Worm (Caenorhabditis elegans): ENCODE measurements around the gene B0546.5.
A peak's percentile ranks its signal among the peaks of the same experiment; 100 is the strongest.
"Not testable (repeated sequence)": the region's sequence is repeated elsewhere in the genome, so short reads cannot be mapped to it uniquely, and the experiment has no call there.

Gene B0546.5

DNA sequence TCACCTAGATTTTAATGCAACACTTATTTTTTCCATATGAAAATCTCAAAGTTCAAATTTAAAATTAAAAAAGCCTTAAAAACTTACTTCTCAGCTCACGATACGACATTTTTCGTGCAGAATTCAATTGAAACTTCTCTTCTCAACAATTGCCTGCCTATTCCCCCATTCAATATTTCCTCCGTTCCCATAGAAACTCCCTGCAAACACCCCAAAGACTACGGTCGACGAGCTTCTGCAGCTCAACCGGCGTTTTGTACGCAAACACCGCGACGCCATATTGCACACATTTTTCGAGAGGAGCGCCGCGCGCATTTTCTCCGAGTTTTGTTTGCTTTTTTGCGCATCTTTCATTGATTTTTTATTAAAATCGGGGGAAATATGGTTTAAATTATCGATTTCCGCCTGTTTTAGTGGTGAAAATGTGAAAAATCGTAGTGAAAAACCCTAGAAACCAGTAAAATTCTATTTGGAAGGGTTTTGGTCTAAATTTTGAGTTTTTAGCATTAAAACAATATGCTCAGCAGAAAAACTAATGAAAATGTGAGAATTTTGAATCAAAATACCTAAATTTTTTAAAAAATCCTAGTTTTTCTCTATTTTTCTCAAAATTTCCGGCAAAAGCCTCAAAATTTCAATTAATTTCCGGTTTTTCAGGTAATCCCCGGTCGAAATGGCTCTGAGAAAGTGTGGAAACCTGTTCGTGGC lies 9.3 kb upstream of the B0546.5 start, which contains the start of the genes dyf-3 and pdhb-1:
dyf-3 (minus strand) TSS at position 217 of the 708 bp plus-strand sequence.
pdhb-1 (plus strand) TSS at position 658 of the 708 bp plus-strand sequence.
- TF ChIP-seq T22C8.4 (GFP tag; IDR thresholded peaks at IDR 0.05) (no peak), cog-1 (tag; optimal IDR thresholded peaks at IDR 0.05) (no peak), ztf-29 (GFP tag; IDR thresholded peaks at IDR 0.05) (peak; percentile 84), klf-2 (GFP tag; conservative IDR thresholded peaks at IDR 0.05) (no peak), flt-1 (GFP tag; IDR thresholded peaks at IDR 0.05) (no peak), ref-1 (GFP tag; conservative IDR thresholded peaks at IDR 0.05) (no peak), ztf-23 (GFP tag; IDR thresholded peaks at IDR 0.05) (no peak), tab-1 (GFP tag; IDR thresholded peaks at IDR 0.05) (0 out of 2 replicates have a peak, but pooled peaks have one; percentile 41), med-1 (GFP tag; optimal IDR thresholded peaks at IDR 0.05; ENCODE audit: insufficient read depth) (no peak)

DNA sequence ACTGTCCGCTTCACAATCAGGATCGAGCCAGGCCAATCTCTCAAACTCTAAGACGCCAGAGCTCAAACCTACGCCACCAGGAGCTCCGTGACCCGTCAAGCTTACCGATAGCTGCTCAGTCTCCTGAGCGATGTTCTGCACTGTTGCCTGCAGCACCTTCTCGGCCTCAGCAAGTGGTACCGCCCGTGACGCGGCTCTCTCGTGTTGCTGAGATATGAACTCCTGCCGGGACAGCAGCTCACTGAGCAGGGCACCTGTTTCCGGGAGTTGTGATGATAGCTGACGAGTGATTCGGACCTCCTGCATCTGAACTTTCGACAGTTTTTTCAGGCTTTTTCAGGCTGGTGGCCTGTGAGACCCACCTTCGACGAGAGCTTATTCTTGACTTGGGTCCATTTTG lies 8.2 kb upstream of the B0546.5 start:
- TF ChIP-seq ztf-29 (GFP tag; IDR thresholded peaks at IDR 0.05) (no peak), klf-2 (GFP tag; conservative IDR thresholded peaks at IDR 0.05) (no peak), med-1 (GFP tag; optimal IDR thresholded peaks at IDR 0.05; ENCODE audit: insufficient read depth) (no peak), T22C8.4 (GFP tag; IDR thresholded peaks at IDR 0.05) (no peak), flt-1 (GFP tag; IDR thresholded peaks at IDR 0.05) (no peak), ztf-23 (GFP tag; IDR thresholded peaks at IDR 0.05) (no peak), tab-1 (GFP tag; IDR thresholded peaks at IDR 0.05) (no peak), cog-1 (tag; optimal IDR thresholded peaks at IDR 0.05) (no peak), ref-1 (GFP tag; conservative IDR thresholded peaks at IDR 0.05) (no peak)

DNA sequence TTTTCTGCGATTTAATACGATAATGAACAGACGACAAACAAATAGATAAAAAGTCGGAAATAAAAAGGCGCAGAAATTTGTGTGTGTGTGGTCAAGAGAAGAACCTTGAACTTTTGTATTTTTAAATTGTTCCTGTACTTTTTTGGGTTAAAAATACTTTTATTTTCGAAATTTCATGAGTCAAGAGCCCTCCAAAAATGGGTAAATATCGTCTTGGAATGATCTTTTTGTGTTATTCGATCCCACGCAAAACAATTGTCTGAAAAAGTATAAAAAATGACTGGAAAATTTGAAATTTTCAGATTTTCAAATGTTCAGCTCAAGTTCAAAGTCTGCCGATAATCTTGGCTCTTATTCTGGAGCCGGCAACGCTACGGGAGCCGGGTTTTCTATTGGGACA lies 5.7 kb upstream of the B0546.5 start, which contains the start of gene C04C3.14:
C04C3.14 (plus strand) TSS at position 301 of the 400 bp plus-strand sequence.
- TF ChIP-seq tab-1 (GFP tag; IDR thresholded peaks at IDR 0.05) (no peak), ref-1 (GFP tag; conservative IDR thresholded peaks at IDR 0.05) (no peak), flt-1 (GFP tag; IDR thresholded peaks at IDR 0.05) (no peak), T22C8.4 (GFP tag; IDR thresholded peaks at IDR 0.05) (no peak), ztf-23 (GFP tag; IDR thresholded peaks at IDR 0.05) (no peak), klf-2 (GFP tag; conservative IDR thresholded peaks at IDR 0.05) (no peak), med-1 (GFP tag; optimal IDR thresholded peaks at IDR 0.05; ENCODE audit: insufficient read depth) (no peak), ztf-29 (GFP tag; IDR thresholded peaks at IDR 0.05) (no peak), cog-1 (tag; optimal IDR thresholded peaks at IDR 0.05) (no peak)

DNA sequence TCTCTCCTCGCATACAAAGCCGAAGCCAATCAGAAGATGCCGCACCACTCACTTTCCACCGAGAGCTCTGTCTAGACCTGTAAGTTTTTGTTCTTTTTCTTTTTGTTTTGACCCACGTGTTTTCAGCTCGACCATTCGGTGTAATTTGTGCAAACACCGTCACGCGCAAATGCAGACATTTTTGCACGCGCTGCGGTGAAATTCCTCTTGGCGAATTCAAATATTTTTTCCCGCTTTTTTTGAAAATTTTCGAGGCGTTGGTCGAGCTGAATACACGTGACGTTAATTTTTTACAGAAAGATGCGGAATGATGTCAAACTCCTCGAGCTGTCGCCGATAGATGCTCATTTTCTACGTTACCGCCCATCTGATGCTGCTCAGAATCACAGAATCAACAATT lies 4.2 kb upstream of the B0546.5 start, which contains the start of gene C04C3.4:
C04C3.4 (plus strand) TSS at position 301 of the 400 bp plus-strand sequence.
- not testable (repeated sequence) for TF ChIP-seq T22C8.4 (GFP tag; IDR thresholded peaks at IDR 0.05); ztf-23 (GFP tag; IDR thresholded peaks at IDR 0.05); ref-1 (GFP tag; conservative IDR thresholded peaks at IDR 0.05)

DNA sequence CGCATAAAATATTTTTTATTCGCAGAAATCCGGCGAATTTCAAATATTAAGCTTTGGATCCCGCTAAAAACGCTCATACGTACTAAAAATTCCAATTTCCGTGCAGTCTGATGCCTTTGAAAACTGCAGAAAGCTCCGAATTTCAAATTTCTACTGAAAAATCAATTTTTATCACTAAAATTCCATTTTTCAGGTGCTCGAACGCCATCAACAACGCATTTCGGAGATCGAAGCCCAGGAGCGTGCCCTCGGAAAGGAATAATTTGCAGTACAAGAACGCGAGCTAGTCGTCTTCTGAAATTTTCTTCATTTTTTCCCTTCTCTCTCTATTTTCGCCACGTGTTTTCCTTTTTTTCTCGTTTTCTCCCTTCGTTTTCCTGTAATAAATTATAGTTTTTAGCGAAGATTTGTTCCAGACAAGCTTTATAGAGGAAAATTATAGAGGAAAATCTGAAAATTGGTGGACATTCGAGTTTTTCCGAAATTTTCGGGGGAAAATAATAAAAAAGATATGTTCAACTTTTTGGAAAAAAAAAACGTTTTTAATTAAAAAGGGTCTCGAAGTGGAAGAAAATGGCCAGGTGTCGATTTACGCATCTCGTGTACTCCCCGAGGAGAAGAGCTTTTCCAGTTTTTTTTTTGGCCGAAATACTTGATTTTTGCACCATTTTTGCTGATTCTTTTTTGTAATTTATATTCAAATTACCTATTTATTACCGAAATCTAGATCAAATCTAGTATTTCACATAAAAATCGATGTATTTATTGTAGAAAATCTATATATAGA lies 3.2 kb downstream of the B0546.5 start:
- TF ChIP-seq med-1 (GFP tag; optimal IDR thresholded peaks at IDR 0.05; ENCODE audit: insufficient read depth) (no peak), tab-1 (GFP tag; IDR thresholded peaks at IDR 0.05) (no peak), ztf-23 (GFP tag; IDR thresholded peaks at IDR 0.05) (no peak), cog-1 (tag; optimal IDR thresholded peaks at IDR 0.05) (no peak), T22C8.4 (GFP tag; IDR thresholded peaks at IDR 0.05) (no peak), klf-2 (GFP tag; conservative IDR thresholded peaks at IDR 0.05) (no peak), ref-1 (GFP tag; conservative IDR thresholded peaks at IDR 0.05) (no peak)

DNA sequence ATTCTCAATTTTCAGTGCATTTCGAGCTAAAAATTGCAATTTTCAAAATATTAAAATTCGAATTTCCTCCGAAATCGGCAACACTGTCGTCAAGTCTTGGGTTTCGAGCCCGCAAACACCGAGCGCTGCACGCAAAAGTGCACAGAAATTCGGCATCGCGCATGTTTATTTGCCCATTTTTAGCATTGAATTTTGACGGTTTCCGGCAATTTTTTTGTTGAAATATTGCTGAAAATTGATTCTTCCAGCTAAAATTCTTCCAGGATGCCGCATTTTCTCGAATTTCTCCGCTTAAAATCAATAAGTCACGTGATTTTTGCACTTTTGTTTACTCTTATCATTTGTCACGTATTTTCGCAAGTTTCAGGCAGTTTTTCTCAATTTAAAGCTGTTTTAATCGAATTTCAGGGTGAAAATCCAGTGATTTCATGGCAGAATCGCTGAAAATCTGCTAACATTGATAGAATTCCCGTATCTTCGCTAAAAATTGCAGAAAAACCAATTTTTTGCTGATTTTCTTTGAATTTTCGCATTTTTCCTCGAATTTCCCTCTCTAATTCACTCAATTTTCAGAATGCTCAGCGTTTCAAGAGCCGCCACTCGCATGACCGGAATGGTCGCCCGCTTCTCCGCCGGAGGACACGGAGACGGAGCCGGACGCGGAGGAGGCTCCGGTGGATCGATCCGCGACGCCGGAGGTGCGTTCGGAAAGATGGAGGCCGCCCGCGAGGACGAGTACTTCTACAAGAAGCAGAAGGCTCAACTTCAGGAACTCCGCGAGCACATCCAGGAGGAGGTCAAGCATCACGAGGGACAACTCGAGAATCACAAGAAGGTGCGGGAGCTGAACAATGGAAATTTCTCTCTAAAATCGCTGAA lies 4.3 kb downstream of the B0546.5 start, which contains the start of gene mai-2:
mai-2 (plus strand) TSS at position 574 of the 879 bp plus-strand sequence.
- TF ChIP-seq ref-1 (GFP tag; conservative IDR thresholded peaks at IDR 0.05) (no peak), ztf-29 (GFP tag; IDR thresholded peaks at IDR 0.05) (no peak), klf-2 (GFP tag; conservative IDR thresholded peaks at IDR 0.05) (no peak), cog-1 (tag; optimal IDR thresholded peaks at IDR 0.05) (no peak)

DNA sequence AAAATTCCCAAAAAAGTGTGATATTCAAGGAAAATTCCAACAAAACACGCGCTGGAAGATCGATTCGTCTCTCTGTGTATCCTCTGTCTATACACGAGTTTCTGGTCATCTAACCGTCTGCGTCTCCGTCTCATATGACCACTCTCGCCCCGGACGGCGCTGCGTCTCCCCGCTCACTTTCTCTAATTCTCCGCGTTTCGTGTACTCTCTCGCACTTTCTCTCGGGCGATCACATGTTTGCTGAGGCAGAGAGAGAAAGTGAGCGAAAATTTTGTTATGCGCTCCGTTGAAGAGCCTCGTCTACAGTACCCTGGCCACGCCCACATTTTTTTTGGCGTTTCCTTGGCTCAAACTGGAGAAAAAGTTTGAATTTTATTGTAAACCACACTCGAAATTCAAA lies 5.3 kb downstream of the B0546.5 start:
- TF ChIP-seq cog-1 (tag; optimal IDR thresholded peaks at IDR 0.05) = peak; percentile 62
- TF ChIP-seq tab-1 (GFP tag; IDR thresholded peaks at IDR 0.05) = no peak

DNA sequence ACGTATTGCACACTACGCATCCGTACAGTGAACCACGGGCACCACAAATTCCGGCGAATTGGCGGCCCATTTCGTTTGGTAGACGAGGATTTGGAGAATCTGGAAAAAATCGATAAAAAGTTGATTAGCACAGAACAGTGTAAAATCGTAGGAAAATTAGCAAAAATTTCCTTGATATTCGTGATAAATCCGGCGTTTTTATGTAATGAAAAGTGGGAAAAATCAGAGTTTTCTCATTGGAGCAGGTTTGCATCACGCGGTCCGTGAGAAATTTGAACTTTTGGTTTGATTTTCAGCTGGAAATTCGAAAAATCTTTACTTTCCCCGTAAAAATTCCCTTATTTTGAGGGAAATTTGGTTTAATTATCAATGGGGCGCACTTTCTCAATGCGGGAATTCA lies 5.9 kb downstream of the B0546.5 start, which contains the start of gene B0546.4:
B0546.4 (minus strand) TSS at position 101 of the 400 bp plus-strand sequence.
- no peak for TF ChIP-seq T22C8.4 (GFP tag; IDR thresholded peaks at IDR 0.05)
- no peak for TF ChIP-seq tab-1 (GFP tag; IDR thresholded peaks at IDR 0.05)
- TF ChIP-seq ztf-23 (GFP tag; IDR thresholded peaks at IDR 0.05) = no peak
- no peak for TF ChIP-seq flt-1 (GFP tag; IDR thresholded peaks at IDR 0.05)
- TF ChIP-seq cog-1 (tag; optimal IDR thresholded peaks at IDR 0.05) = no peak
- TF ChIP-seq ztf-29 (GFP tag; IDR thresholded peaks at IDR 0.05) = no peak
- no peak for TF ChIP-seq med-1 (GFP tag; optimal IDR thresholded peaks at IDR 0.05; ENCODE audit: insufficient read depth)
- TF ChIP-seq klf-2 (GFP tag; conservative IDR thresholded peaks at IDR 0.05) = no peak
- TF ChIP-seq ref-1 (GFP tag; conservative IDR thresholded peaks at IDR 0.05) = no peak

DNA sequence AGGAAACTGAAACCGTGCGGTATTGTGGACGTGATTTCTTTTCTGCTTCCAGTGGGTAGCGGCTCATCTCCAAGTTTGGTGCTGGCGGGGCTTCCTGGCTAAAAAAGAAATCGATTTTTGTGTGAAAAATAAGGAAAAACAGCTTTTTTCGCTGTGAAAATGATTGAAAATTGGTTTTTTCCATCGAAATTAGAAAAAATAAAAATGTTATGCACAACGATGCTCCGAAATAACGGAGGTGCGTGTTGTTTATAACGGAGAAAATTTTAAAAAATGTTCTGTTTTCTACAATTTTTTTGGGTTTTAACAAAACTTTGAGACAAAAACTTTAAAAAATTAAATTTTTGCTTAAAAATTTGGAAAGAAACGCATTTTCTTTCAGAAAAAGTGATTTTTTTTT lies 6.7 kb downstream of the B0546.5 start:
- no peak for TF ChIP-seq T22C8.4 (GFP tag; IDR thresholded peaks at IDR 0.05)
- TF ChIP-seq klf-2 (GFP tag; conservative IDR thresholded peaks at IDR 0.05) = no peak
- TF ChIP-seq tab-1 (GFP tag; IDR thresholded peaks at IDR 0.05) = no peak
- no peak for TF ChIP-seq ztf-29 (GFP tag; IDR thresholded peaks at IDR 0.05)
- no peak for TF ChIP-seq cog-1 (tag; optimal IDR thresholded peaks at IDR 0.05)
- TF ChIP-seq flt-1 (GFP tag; IDR thresholded peaks at IDR 0.05) = no peak

Measured in whole organism, midembryonic.